Worm (Caenorhabditis elegans): Measurements from ENCODE around the gene T24H10.4.

T24H10.4 gene

DNA sequence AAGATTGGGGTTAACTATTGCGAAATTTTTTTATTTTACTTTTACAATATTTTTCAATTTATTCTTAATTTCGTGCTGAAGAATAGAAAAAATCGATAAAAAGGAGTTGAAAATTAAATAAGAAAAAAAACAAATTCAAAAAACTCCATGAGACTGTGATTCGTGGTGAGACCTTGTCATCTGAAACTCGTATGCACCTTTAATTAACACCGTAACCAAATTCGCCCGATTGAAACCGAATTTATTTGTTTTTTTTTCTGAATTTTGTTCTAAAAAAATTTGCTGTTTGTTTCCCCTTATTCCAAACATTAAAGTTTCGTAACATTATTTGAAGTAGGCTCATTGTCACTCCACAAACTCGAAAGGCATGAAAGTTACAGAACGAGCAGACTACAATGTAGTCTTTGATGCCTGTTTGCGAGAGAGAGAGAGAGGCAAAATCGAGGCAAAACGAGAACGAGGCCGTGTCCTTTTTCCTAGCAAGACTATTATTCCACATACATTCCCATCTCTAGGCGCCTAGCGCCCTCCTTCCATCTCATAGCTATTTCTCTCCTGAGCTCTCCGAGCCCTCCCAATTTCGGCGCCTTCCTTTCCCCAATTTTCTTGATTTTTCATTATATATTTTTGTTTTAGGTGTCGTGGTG lies at the start of gene T24H10.4:
TSS of gene T24H10.4 (plus strand) at position 630 of the 647 bp plus-strand sequence.
- TF ChIP-seq W03F9.2 (tag; optimal IDR thresholded peaks at IDR 0.05) (no peak), him-1 (tag; optimal IDR thresholded peaks at IDR 0.05) (no peak), dao-5 (tag; optimal IDR thresholded peaks at IDR 0.05) (no peak)

DNA sequence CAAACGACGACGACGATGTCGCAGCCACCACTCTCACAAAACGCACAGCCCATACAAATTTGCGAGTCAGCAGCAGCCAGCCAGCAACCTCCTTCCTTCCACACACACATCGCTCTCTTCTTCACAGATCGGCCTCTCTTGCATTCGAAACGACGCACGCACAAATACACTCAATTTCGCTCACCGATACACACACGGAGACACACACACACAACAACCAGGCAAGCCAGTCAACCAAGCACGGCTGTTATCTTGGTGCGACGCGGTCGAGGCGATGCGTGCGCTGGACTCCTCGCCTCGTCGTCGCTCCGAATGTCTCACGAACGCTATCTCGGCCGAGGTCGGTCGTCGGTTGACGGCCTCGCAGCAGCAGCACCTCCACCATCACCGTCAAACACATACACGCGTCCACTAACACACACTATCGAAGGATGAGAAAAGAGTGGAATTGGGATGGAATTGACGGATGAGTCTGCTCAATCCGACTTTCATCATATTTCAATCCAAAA lies 48.9 kb upstream of the T24H10.4 start:
- TF ChIP-seq him-1 (tag; optimal IDR thresholded peaks at IDR 0.05): peak; percentile 88
- TF ChIP-seq W03F9.2 (tag; optimal IDR thresholded peaks at IDR 0.05): peak; percentile 9
- TF ChIP-seq dao-5 (tag; optimal IDR thresholded peaks at IDR 0.05): peak; percentile 9

DNA sequence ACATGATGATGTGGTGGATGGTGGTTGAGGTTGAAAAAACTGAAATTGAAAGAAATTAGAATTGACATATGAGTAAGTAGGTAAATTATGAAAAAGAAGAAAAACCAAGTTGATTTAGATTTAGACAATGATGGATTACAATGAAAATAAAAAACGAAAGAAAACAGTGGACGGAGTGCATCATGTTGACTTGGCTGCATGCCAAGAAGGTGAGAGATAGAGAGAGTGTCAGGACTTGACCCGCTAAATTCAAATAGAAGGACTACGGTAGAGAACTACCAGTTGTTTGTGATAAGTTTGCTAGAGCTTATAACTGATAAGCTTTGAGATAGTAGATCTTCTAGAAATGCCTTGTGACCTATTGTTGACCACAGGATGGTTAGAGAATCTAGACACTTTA lies 48.2 kb upstream of the T24H10.4 start, which contains the start of gene T24B8.3:
TSS of gene T24B8.3 (minus strand) at position 39 of the 400 bp plus-strand sequence.
- TF ChIP-seq W03F9.2 (tag; optimal IDR thresholded peaks at IDR 0.05): no peak
- no peak for TF ChIP-seq dao-5 (tag; optimal IDR thresholded peaks at IDR 0.05)
- no peak for TF ChIP-seq him-1 (tag; optimal IDR thresholded peaks at IDR 0.05)

DNA sequence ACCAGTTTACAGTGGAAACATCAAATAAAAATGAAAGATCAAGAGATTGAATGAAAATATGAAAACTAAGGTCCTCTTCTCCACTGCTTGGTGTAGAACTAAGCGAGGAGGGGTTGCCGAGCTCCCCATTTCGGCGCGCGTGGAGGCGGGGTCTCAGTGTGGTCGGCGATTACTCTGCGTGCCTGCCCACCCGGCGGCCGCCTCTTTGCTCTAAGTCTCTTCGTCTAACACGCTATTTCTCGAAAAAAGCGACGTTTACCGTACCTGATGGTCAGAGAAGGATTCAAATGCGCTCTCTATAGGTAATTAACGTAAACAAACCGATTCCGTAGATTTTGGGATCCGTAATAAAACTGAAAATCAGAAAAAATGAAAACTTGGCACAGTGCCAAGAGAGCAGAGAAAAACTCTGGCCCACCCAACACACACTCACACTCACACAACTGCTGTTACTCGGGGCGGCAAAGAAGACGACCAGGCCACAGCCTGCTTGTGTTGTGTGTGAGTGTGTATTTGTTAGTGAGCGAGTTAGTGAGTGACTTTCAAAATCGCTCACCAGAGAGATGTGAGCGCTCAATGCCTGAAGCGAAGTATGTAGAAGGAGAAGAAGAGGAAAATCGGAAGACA lies 47.7 kb upstream of the T24H10.4 start:
- TF ChIP-seq W03F9.2 (tag; optimal IDR thresholded peaks at IDR 0.05): no peak
- TF ChIP-seq him-1 (tag; optimal IDR thresholded peaks at IDR 0.05): peak; percentile 31
- TF ChIP-seq dao-5 (tag; optimal IDR thresholded peaks at IDR 0.05): peak; percentile 18

DNA sequence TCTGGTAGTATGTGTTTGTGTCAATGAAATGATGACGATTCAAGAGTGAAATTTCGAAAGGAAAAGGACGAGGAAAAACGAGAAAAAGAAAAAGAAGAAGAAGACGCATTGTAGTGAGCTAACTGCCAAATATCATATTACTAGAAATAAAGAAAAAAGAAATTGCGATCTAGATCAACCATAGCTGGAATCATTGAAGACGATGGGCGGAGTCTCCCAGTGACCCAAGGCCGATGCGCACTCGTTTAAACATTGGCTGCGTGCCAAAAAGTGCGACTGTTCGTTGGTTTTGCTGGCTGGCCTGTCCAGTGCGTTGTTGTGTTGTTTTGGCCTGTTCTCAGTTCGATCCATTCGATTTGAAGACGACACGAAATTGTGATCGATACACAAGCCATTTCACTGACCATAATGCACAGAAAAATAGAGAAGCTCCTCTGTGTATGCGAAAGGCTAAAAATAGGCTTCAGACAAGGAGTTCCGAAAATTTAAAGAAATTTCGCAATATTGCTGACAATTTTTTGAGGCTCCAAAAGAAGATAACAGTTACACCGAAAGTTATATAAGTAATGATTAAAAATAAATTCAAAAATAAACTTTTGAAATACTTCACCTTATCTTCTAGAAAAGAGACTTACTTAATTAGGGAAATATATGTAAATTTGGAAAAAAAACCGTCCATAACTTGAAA lies 46.9 kb upstream of the T24H10.4 start:
- no peak for TF ChIP-seq dao-5 (tag; optimal IDR thresholded peaks at IDR 0.05)
- TF ChIP-seq him-1 (tag; optimal IDR thresholded peaks at IDR 0.05): no peak
- no peak for TF ChIP-seq W03F9.2 (tag; optimal IDR thresholded peaks at IDR 0.05)

DNA sequence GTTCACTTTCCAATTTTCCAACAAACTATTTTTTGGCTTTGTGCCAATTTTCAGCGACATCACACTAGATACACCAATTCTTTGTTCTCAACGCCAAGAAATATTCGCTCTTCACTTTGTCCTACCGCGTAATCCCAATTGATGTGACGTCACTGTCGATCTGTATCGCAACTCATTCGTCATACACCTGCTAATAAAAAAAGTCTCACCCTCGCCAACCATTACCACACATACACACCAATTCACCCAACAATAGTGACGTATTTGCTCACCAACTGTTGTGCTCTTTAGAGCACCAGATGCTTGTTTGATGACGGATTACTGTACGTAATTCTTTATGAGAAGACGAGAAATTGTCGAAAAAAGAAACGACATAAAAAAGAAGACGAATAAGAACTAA lies 46.0 kb upstream of the T24H10.4 start:
- no peak for TF ChIP-seq dao-5 (tag; optimal IDR thresholded peaks at IDR 0.05)
- no peak for TF ChIP-seq him-1 (tag; optimal IDR thresholded peaks at IDR 0.05)
- no peak for TF ChIP-seq W03F9.2 (tag; optimal IDR thresholded peaks at IDR 0.05)

DNA sequence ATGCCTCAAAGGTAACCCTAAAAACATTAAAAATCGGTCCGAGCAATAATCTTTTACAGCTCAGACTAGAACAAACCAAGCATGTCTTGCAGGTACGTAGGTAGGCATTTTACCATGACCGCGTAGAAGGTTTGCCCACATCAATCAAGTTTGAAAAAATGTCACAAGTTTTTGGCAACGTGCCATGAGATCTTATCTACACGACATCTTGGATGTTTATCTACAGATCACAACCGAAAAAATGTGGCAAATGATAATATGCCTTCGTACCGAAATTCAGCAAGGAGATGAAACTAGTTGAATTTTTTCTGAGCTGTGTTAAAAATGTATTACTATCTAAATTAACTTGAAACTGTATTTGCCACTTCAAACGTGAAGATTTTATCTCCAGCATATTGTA lies 44.9 kb upstream of the T24H10.4 start:
- TF ChIP-seq dao-5 (tag; optimal IDR thresholded peaks at IDR 0.05) (no peak), him-1 (tag; optimal IDR thresholded peaks at IDR 0.05) (no peak), W03F9.2 (tag; optimal IDR thresholded peaks at IDR 0.05) (no peak)

DNA sequence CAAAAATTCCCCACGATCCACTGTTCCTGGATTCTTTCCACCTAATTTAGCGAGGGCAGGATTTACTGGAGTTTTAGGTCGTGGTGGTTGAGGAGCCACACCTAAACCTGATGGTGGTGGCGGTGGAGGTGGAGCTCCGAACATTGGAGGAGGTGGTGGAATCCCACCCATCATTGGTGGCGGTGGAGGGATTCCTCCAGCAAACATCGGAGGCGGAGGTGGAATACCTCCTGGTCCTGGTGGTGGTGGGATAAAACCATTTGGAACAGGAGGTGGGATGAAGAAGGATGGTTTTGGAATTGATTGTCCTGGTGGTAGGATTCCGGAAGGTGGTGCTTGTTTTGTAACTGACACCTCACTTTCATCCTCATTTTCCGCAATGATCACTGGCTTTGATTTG lies 39.5 kb upstream of the T24H10.4 start:
- TF ChIP-seq dao-5 (tag; optimal IDR thresholded peaks at IDR 0.05) (no peak), him-1 (tag; optimal IDR thresholded peaks at IDR 0.05) (no peak), W03F9.2 (tag; optimal IDR thresholded peaks at IDR 0.05) (no peak)

DNA sequence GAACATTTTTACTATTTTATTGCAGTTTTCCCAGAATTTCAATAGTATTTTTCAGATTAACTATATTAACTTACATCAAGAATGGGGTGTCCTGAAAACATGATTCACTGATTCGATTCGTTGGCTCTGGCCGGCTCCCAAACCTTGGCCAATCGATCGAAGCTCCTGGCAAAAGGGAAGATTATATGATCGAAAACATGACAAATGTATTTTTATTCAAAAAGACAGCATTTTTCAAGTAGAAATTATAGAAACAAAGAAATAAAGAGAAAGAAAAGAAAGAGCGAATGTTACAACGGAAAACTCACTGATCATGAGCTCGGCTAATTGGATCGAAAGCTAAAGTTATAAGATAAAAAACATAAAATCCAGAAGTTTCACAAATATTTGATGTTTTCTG lies 38.6 kb upstream of the T24H10.4 start, which contains the start of gene T24B8.4:
TSS of gene T24B8.4 (minus strand) at position 101 of the 400 bp plus-strand sequence.
- TF ChIP-seq dao-5 (tag; optimal IDR thresholded peaks at IDR 0.05): no peak
- TF ChIP-seq him-1 (tag; optimal IDR thresholded peaks at IDR 0.05): no peak

DNA sequence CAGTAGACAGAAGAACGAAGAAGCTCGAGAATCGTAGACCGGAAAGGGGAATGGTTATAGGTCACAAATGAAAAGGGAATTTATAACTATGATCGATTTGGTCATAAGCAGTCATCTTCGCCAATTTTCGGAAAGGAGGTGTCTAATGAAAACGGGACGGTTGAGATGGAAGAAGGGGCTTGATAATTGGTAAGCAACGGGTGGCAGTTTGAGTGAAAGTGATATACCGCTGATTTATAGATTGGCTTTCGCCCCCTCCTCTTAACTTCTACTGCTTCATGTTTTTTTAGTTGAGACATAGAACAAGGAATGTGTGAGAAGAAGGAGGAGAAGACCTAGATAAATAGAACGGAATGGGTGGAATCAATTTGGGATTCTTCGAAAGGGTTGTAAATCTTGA lies 36.6 kb upstream of the T24H10.4 start:
- TF ChIP-seq him-1 (tag; optimal IDR thresholded peaks at IDR 0.05) (no peak), W03F9.2 (tag; optimal IDR thresholded peaks at IDR 0.05) (no peak), dao-5 (tag; optimal IDR thresholded peaks at IDR 0.05) (no peak)

DNA sequence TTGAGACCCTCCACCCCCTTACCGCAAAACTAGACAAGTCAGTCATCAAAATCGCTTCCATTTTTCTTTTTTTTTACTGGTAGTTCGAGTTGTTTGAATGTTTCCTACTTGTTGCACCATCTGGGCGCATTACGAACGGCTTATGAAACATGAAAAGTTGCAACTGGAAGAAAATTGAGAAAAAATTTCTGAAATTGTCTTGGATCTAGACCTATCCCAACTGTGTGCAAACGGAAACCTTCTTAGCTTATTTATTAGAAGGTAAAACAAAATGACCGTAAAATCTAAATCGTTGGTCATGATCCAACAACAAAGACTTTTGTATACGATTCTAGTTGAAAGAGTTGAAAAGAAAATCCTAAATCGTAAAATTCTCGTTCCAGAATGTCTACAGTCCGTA lies 34.8 kb upstream of the T24H10.4 start:
- TF ChIP-seq dao-5 (tag; optimal IDR thresholded peaks at IDR 0.05) (no peak), him-1 (tag; optimal IDR thresholded peaks at IDR 0.05) (no peak), W03F9.2 (tag; optimal IDR thresholded peaks at IDR 0.05) (no peak)

DNA sequence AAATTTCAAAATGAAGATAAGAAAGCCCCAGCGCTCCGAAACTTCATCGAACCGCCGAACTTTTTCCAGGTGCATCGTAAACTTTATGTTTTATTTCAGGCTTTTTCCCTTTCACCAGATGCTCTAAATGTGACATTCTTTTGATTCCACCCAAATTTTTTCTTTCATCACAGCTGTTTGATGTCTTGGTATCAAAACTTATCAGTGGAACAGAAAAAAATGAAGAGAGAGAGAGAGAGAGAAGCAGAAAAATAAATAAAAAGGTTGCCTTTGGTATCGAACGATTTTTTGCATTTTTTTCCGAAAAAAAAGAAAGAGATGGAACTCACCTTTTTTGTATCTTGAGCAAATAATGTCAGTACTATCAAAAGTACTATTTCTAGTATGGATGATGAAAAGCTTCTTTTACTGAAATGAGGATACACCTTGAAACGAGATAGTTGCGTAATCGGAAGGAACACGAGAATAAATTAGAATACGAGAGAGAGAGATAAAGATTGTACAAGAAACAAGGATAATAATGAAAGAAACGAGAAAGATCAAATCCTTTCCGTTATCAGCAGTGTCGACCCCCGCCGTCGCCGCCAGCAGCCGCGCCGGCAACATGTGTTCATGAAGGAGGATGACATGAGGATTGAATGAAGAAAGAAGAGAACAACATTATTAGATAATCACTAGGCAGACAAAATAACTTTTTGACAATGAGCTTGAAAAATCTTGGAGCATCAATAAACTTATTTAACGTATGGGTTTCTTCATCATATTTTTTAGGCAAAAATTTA lies 33.0 kb upstream of the T24H10.4 start:
- no peak for TF ChIP-seq dao-5 (tag; optimal IDR thresholded peaks at IDR 0.05)

DNA sequence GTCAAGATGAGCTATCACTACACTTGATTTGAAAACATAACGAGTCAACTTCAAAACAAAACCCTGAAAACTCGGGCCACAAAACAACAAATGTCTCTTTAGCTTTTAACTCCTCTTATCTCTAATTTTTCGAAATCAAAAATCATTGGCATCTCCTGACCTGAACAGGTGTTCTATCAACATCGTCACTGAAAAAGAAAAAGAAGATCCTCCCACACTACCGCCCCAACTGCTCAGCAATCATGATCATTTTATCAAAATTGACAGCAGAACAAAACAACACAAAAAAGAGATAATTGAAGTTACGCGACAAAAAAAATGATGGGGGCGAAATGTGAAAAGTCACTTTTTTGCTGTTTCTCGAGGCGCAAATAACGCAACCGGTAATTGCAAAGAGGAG lies 31.0 kb upstream of the T24H10.4 start:
- TF ChIP-seq him-1 (tag; optimal IDR thresholded peaks at IDR 0.05) (no peak), dao-5 (tag; optimal IDR thresholded peaks at IDR 0.05) (no peak), W03F9.2 (tag; optimal IDR thresholded peaks at IDR 0.05) (no peak)
